Worm (Caenorhabditis elegans): ENCODE results near the gene F35C11.3.

DNA sequence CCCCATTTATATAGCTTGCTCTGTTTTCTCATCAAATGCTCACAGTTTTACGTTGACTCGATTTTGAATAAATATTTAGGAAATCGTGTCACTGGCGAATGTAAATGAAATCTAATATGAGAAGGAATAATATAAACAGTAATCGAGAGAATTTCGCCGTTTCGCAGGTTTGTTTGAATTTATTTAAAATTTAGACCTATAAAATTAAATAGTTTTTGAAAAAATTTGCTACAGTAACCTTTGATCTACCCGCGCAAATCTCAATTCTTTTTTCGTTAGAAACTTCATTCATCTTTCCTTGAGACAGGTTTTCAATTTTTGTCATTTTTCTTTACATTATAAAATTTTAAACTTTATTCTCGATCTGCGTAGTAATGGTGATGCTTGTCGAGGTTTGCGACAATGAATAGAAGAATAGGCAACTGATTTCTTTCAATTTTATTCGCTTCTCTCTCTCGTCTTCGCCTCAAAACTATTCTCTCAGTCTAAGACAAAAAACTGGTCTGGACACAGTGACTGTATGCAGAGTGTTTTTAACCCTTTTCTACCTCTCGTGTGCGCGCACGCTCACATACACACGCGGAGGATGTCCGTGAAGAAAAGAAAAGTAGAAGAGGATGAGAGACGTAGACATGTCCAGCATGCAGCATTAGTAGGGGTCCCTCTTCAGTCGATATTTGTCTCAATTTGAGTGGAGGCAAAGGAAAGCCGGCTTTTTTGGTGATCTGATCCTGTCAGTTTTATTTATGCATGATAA lies 24.1 kb upstream of the F35C11.3 start, which contains the start of gene dab-1:
- TF ChIP-seq nhr-11 (tag; optimal IDR thresholded peaks at IDR 0.05): no peak
- no peak for TF ChIP-seq hlh-15 (tag; optimal IDR thresholded peaks at IDR 0.05)
- no peak for TF ChIP-seq pag-3 (tag; optimal IDR thresholded peaks at IDR 0.05; ENCODE audit: borderline replicate concordance)
- TF ChIP-seq fkh-10 (GFP tag; optimal IDR thresholded peaks at IDR 0.05): no peak

All from whole organism, late embryonic.